Worm (Caenorhabditis elegans) whole organism, young adult: ENCODE measurements around the gene ZK809.1.
A peak's percentile ranks its signal among the peaks of the same experiment; 100 is the strongest.

Source experiments
- C06A6.2 ChIP-seq: fragments of 200-800 bp; sonication (Bioruptor generic); conservative IDR thresholded peaks from 2 replicates; pipeline ENCODE4 v1.3.6; 2022; ENCODE audit warnings: missing genetic modification characterization, missing compliant biosample characterization
- D2030.7 ChIP-seq: fragments of 200-800 bp; sonication (Bioruptor generic); IDR thresholded peaks from 2 replicates; pipeline ENCODE4 v1.3.6; 2022; ENCODE audit warnings: missing genetic modification reagents, missing genetic modification characterization, missing compliant biosample characterization
- F57A8.1 ChIP-seq: fragments of 200-800 bp; sonication (Bioruptor generic); optimal IDR thresholded peaks from 2 replicates; lab custom pipeline; 2018; ENCODE audit warnings: mild to moderate bottlenecking, missing genetic modification characterization, moderate library complexity, missing compliant biosample characterization
- K11D2.4 ChIP-seq: fragments of 200-800 bp; sonication (Bioruptor generic); IDR thresholded peaks from 2 replicates; pipeline ENCODE4 v1.3.6; 2022; ENCODE audit warnings: missing genetic modification reagents, missing genetic modification characterization, missing compliant biosample characterization
- ceh-91 ChIP-seq: fragments of 200-800 bp; sonication (Bioruptor generic); IDR thresholded peaks from 2 replicates; pipeline ENCODE4 v1.3.6; 2022; ENCODE audit warnings: missing genetic modification reagents, missing genetic modification characterization, missing compliant biosample characterization
- ekl-4 ChIP-seq: fragments of 200-800 bp; sonication (Bioruptor generic); IDR thresholded peaks from 2 replicates; pipeline ENCODE4 v1.3.6; 2022; ENCODE audit warnings: missing genetic modification reagents, missing genetic modification characterization, missing compliant biosample characterization
- nhr-90 ChIP-seq: sonication (generic microtip); optimal IDR thresholded peaks from 2 replicates; lab custom pipeline; 2016; ENCODE audit warnings: missing genotype, mild to moderate bottlenecking, missing genetic modification characterization, missing compliant biosample characterization
- sea-2 ChIP-seq: fragments of 200-800 bp; sonication (Bioruptor generic); IDR thresholded peaks from 2 replicates; pipeline ENCODE4 v1.3.6; 2022; ENCODE audit warnings: missing genetic modification characterization, missing compliant biosample characterization
- unc-62 ChIP-seq: fragments of 150-350 bp; optimal IDR thresholded peaks from 2 replicates; lab custom pipeline; 2014; ENCODE audit warnings: missing biosample characterization, missing genetic modification reagents, missing genetic modification characterization
- zfh-2 ChIP-seq: fragments of 200-800 bp; sonication (Bioruptor generic); conservative IDR thresholded peaks from 2 replicates; pipeline ENCODE4 v1.3.6; 2022; ENCODE audit warnings: missing genetic modification reagents, missing genetic modification characterization, missing compliant biosample characterization

DNA sequence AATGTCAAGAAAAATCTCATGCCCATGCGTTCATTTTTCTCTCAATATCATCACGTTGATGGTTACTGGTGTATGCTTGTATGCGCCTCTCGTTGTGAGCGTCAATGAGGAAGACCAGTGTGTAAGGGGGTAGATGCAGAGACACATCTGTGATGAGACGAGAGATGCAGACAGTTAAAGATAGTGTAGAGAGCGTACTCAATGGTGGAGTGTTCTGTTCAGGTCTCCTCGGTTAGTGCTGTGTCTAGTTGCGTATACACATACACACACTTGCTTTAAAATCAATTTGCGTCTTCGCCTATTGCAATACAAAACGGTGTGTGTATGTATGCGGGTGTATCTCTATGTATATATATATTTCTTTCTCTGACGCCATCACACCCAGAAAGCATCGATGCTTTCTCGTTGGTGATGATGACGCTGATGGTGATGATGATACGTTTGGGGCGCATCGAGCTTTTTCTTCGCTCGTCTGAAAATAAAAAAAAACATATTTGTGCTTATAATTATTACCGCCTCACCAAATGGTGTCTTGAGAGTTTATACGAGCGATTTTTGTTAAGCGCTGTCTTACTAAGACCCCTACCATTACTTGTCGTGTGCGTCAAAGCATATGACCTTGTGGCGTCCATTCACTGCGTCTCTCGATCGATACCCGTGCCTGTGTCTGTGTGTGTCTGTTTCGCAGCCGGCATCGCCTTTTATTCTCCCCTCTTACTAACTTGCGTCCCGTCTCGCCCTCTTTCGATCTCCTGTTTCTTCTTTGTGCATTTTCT, 48.3 kb upstream of the ZK809.1 start, which contains the start of gene F40F11.3:
- TF ChIP-seq ceh-91 (GFP tag; lab: Robert Waterston, UW) (peak; percentile 10; the same call in 1 of the 2 replicates), unc-62 (GFP tag; lab: Kevin White, UChicago) (no peak), ekl-4 (peak; percentile 73), C06A6.2 (peak; percentile 78; the same call in 1 of the 2 replicates), zfh-2 (GFP tag; lab: Robert Waterston, UW) (no peak; the same call in 1 of the 2 replicates), F57A8.1 (peak; percentile 25), nhr-90 (tag; lab: Kevin White, UChicago) (peak; percentile 13), K11D2.4 (GFP tag; lab: Robert Waterston, UW) (peak; percentile 61), sea-2 (GFP tag; lab: Robert Waterston, UW) (no peak), D2030.7 (GFP tag; lab: Robert Waterston, UW) (no peak)
